Fruit fly (Drosophila melanogaster) whole organism, wandering third instar larva: Measurements from ENCODE around the gene Diap1.
A peak's percentile ranks its signal among the peaks of the same experiment; 100 is the strongest.

ENCODE experiments used
- Abd-B ChIP-seq: fragments of >200 bp; optimal IDR thresholded peaks from 2 replicates; lab custom pipeline; 2017; ENCODE audit warnings: missing biosample characterization, missing genetic modification characterization
- CG32264 ChIP-seq: fragments of 200-800 bp; sonication (Bioruptor generic); optimal IDR thresholded peaks from 2 replicates; lab custom pipeline; 2016; ENCODE audit warnings: missing biosample characterization, missing genetic modification characterization
- CG9705 ChIP-seq: fragments of 200-800 bp; sonication (Bioruptor generic); optimal IDR thresholded peaks from 2 replicates; lab custom pipeline; 2018; ENCODE audit warnings: missing biosample characterization, mild to moderate bottlenecking, missing genetic modification characterization
- CrebA ChIP-seq: fragments of 200-800 bp; sonication (Bioruptor generic); optimal IDR thresholded peaks from 2 replicates; lab custom pipeline; 2016; ENCODE audit warnings: missing biosample characterization, mild to moderate bottlenecking, missing genetic modification characterization, borderline replicate concordance
- Dfd ChIP-seq: fragments of >200 bp; optimal IDR thresholded peaks from 2 replicates; lab custom pipeline; 2017; ENCODE audit warnings: missing biosample characterization, missing genetic modification characterization
- Dif ChIP-seq: fragments of 200-275, 200-300 bp; sonication (Bioruptor generic); optimal IDR thresholded peaks from 2 replicates; lab custom pipeline; 2018; ENCODE audit warnings: missing biosample characterization, missing genetic modification characterization; ENCODE audit not compliant: partially characterized antibody
- GATAd ChIP-seq: sonication (Bioruptor generic); optimal IDR thresholded peaks from 2 replicates; lab custom pipeline; 2016; ENCODE audit warnings: missing biosample characterization, missing genetic modification characterization
- HLH106 ChIP-seq: fragments of 200-800 bp; optimal IDR thresholded peaks from 3 replicates; lab custom pipeline; 2019; ENCODE audit warnings: missing biosample characterization, mild to moderate bottlenecking, missing genetic modification characterization, moderate library complexity
- Hnf4 ChIP-seq: fragments of 200-800 bp; sonication (Bioruptor generic); optimal IDR thresholded peaks from 2 replicates; lab custom pipeline; 2016; ENCODE audit warnings: missing biosample characterization, mild to moderate bottlenecking, missing genetic modification characterization
- Hr78 ChIP-seq: fragments of >200 bp; optimal IDR thresholded peaks from 2 replicates; lab custom pipeline; 2017; ENCODE audit warnings: missing biosample characterization, missing genetic modification characterization
- Hr83 ChIP-seq: fragments of 200-300 bp; sonication (Bioruptor generic); optimal IDR thresholded peaks from 2 replicates; lab custom pipeline; 2016; ENCODE audit warnings: missing biosample characterization, mild to moderate bottlenecking, missing genetic modification characterization, moderate library complexity; ENCODE audit not compliant: poor library complexity, severe bottlenecking
- Jra ChIP-seq: sonication (Bioruptor generic); optimal IDR thresholded peaks from 2 replicates; lab custom pipeline; 2016; ENCODE audit warnings: missing biosample characterization, missing genetic modification characterization
- Mio ChIP-seq: sonication (Bioruptor generic); optimal IDR thresholded peaks from 2 replicates; lab custom pipeline; 2016; ENCODE audit warnings: missing biosample characterization, missing genetic modification characterization
- Myc ChIP-seq: fragments of >200 bp; optimal IDR thresholded peaks from 2 replicates; lab custom pipeline; 2017
- N ChIP-seq: fragments of >200 bp; optimal IDR thresholded peaks from 2 replicates; lab custom pipeline; 2018; ENCODE audit warnings: missing biosample characterization, missing external identifiers, missing genetic modification characterization
- OdsH ChIP-seq: fragments of 200-800 bp; sonication (Bioruptor generic); optimal IDR thresholded peaks from 2 replicates; lab custom pipeline; 2016; ENCODE audit warnings: missing biosample characterization, mild to moderate bottlenecking, missing genetic modification characterization
- Rel ChIP-seq, 2 experiments: fragments of 200-800 bp; sonication (Bioruptor generic) in 1 of 2; optimal IDR thresholded peaks; 2 replicates in 1 of 2; 3 replicates in 1 of 2; lab custom pipeline; 2016 to 2019; ENCODE audit warnings: mild to moderate bottlenecking in 2 of 2, missing biosample characterization in 2 of 2, missing genetic modification characterization in 2 of 2, moderate library complexity in 1 of 2
- Sp1 ChIP-seq: fragments of 200-800 bp; sonication (Bioruptor generic); optimal IDR thresholded peaks from 3 replicates; lab custom pipeline; 2019; ENCODE audit warnings: missing biosample characterization, mild to moderate bottlenecking, missing genetic modification characterization, moderate library complexity
- Vsx2 ChIP-seq: fragments of 200-300, 225-300 bp; sonication (Bioruptor generic); optimal IDR thresholded peaks from 2 replicates; lab custom pipeline; 2018; ENCODE audit warnings: missing biosample characterization, missing genetic modification characterization; ENCODE audit not compliant: partially characterized antibody
- br ChIP-seq: fragments of 200-800 bp; sonication (Bioruptor generic); optimal IDR thresholded peaks from 2 replicates; lab custom pipeline; 2016; ENCODE audit warnings: missing biosample characterization, missing genetic modification characterization
- brk ChIP-seq: fragments of 200-800 bp; sonication (Bioruptor generic); optimal IDR thresholded peaks from 2 replicates; lab custom pipeline; 2016; ENCODE audit warnings: missing biosample characterization, mild to moderate bottlenecking, missing genetic modification characterization
- dmrt93B ChIP-seq: fragments of 200-800 bp; sonication (Bioruptor generic); optimal IDR thresholded peaks from 2 replicates; lab custom pipeline; 2018; ENCODE audit warnings: missing biosample characterization, mild to moderate bottlenecking, missing genetic modification characterization
- dsf ChIP-seq: sonication (Bioruptor generic); optimal IDR thresholded peaks from 2 replicates; lab custom pipeline; 2016; ENCODE audit warnings: missing biosample characterization, missing genetic modification characterization, borderline replicate concordance
- ey ChIP-seq: fragments of 200-800 bp; sonication (Bioruptor generic); optimal IDR thresholded peaks from 2 replicates; lab custom pipeline; 2016; ENCODE audit warnings: missing biosample characterization, missing genetic modification characterization
- foxo ChIP-seq, 2 experiments: fragments of 200-800 bp; sonication (Bioruptor generic); optimal IDR thresholded peaks; 2 replicates in 1 of 2; 3 replicates in 1 of 2; lab custom pipeline; 2016 to 2017; ENCODE audit warnings: missing biosample characterization in 2 of 2, missing genetic modification characterization in 2 of 2
- fru ChIP-seq: fragments of 200-800 bp; sonication (Bioruptor generic); optimal IDR thresholded peaks from 3 replicates; lab custom pipeline; 2016; ENCODE audit warnings: missing biosample characterization, mild to moderate bottlenecking, missing genetic modification characterization
- h ChIP-seq: fragments of 200-800 bp; sonication (Bioruptor generic); optimal IDR thresholded peaks from 3 replicates; lab custom pipeline; 2016; ENCODE audit warnings: missing biosample characterization, mild to moderate bottlenecking, missing genetic modification characterization
- jim ChIP-seq: fragments of 175-275, 200-325 bp; sonication (Bioruptor generic); optimal IDR thresholded peaks from 2 replicates; lab custom pipeline; 2016; ENCODE audit warnings: missing biosample characterization, mild to moderate bottlenecking, missing genetic modification characterization
- lola ChIP-seq: fragments of >200 bp; optimal IDR thresholded peaks from 2 replicates; lab custom pipeline; 2017; ENCODE audit warnings: missing biosample characterization, missing genetic modification characterization
- pan ChIP-seq: fragments of >200 bp; optimal IDR thresholded peaks from 2 replicates; lab custom pipeline; 2017
- psq ChIP-seq: fragments of 200-800 bp; sonication (Bioruptor generic); optimal IDR thresholded peaks from 3 replicates; lab custom pipeline; 2017; ENCODE audit warnings: missing biosample characterization, mild to moderate bottlenecking, missing genetic modification characterization, moderate library complexity
- rgr ChIP-seq: fragments of 200-800 bp; sonication (Bioruptor generic); optimal IDR thresholded peaks from 3 replicates; lab custom pipeline; 2016; ENCODE audit warnings: missing biosample characterization, mild to moderate bottlenecking, missing genetic modification characterization
- sage ChIP-seq: fragments of 200-800 bp; sonication (Bioruptor generic); optimal IDR thresholded peaks from 2 replicates; lab custom pipeline; 2016; ENCODE audit warnings: missing biosample characterization, mild to moderate bottlenecking, missing genetic modification characterization
- sv ChIP-seq: fragments of 200-800 bp; sonication (Bioruptor generic); optimal IDR thresholded peaks from 3 replicates; lab custom pipeline; 2016; ENCODE audit warnings: missing biosample characterization, missing genetic modification characterization
- tai ChIP-seq: sonication (Bioruptor generic); optimal IDR thresholded peaks from 2 replicates; lab custom pipeline; 2016; ENCODE audit warnings: missing biosample characterization, missing genetic modification characterization
- usp ChIP-seq: fragments of >200 bp; optimal IDR thresholded peaks from 2 replicates; lab custom pipeline; 2017; ENCODE audit warnings: missing biosample characterization, missing genetic modification characterization
- woc ChIP-seq: sonication (Bioruptor generic); optimal IDR thresholded peaks from 2 replicates; lab custom pipeline; 2016; ENCODE audit warnings: missing biosample characterization, mild to moderate bottlenecking, missing genetic modification characterization

Gene Diap1

DNA sequence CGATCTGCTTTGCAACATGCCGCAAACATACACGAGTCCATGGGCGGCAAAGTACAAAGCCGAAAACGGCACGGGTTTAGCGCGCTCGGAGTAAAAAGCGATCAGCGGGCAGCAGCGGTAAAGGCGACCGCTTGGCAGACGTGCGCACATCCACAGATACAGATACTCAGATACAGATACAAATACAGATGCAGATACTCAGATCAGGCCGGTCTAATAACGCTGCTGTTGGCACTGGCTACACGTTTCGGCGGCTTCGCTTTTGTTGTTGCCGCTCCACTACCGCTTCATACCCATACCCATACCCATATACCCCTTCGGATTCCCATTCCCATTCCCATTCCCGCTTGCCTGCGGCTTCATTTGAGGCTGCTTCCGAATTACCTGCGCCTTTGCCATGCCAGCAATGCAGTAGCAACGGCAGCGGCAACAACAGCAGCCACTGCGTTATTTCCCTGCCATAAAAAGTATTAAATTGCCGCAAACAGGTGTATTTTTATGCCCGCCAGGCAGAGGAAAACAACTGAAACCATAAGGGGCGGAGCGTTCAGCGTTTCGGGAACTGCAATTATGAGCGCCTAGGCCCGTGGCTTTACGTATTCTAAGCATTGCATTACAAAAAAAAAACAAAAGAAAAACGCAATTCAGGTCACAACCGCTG is 25.7 kb downstream of the Diap1 start:
- TF ChIP-seq Hr78 (GFP tag; lab: Kevin White, UChicago) (no peak), Hnf4 (no peak), ey (GFP tag; lab: Kevin White, UChicago) (no peak), CG9705 (no peak), CrebA (GFP tag; lab: Kevin White, UChicago) (no peak), Jra (GFP tag; lab: Kevin White, UChicago) (no peak), Dfd (GFP tag; lab: Kevin White, UChicago) (no peak), sv (GFP tag; lab: Kevin White, UChicago) (no peak), fru (GFP tag; lab: Kevin White, UChicago) (no peak), pan (lab: Kevin White, UChicago) (no peak), HLH106 (tag; lab: Kevin White, UChicago) (no peak), Hr83 (GFP tag; lab: Kevin White, UChicago) (no peak), foxo (GFP tag; optimal IDR thresholded peaks at IDR 0.05; lab: Kevin White, UChicago) (no peak), Abd-B (GFP tag; lab: Kevin White, UChicago) (no peak), psq (GFP tag; lab: Kevin White, UChicago) (no peak), OdsH (GFP tag; lab: Kevin White, UChicago) (no peak)

DNA sequence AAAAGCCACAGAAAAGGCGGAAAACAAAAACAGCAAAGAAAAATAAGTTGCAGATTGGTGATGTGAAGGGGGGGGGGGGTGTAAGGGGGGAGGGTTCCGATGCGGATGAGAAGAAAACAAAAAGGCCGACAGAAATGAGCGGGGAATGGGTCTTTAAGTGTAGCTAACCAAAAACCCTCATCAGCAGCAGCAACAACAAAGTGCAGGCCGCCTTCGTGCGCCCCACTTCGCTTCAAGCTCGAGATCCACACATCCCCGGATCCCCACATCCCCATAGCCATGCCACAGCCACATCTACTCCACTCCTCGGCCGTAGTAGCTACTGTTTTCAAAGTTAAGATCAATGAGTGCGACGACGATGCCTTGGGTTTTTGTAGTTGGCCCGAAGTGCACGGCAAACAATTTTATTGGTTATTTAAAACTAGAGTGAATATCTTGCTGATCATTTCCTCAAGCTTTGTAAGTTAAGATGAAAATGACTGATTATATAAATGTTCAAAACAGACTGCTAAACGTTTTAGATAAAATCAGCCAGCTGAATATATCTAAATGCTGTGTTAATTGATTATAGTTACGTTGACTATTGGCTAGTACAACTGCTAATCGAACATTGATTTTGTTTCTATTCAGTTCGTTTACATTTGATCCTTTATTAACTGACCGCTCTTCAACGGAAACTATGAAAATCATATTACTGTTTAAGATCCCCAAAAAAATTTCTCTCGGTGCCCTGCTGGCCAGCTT is 26.4 kb downstream of the Diap1 start:
- TF ChIP-seq h (GFP tag; lab: Kevin White, UChicago) (peak; percentile 65), GATAd (no peak), N (no peak), foxo (GFP tag; optimal IDR thresholded peaks at IDR 0.05; lab: Kevin White, UChicago) (peak in 1 of 2 experiments; percentile 69), Myc (lab: Kevin White, UChicago) (no peak), Rel (GFP tag; optimal IDR thresholded peaks at IDR 0.05; lab: Kevin White, UChicago) (no peak), Rel (tag; optimal IDR thresholded peaks at IDR 0.05; lab: Kevin White, UChicago) (no peak), Sp1 (GFP tag; lab: Kevin White, UChicago) (peak; percentile 70), Dfd (GFP tag; lab: Kevin White, UChicago) (peak; percentile 11), dmrt93B (GFP tag; lab: Kevin White, UChicago) (peak; percentile 59), jim (GFP tag; lab: Kevin White, UChicago) (no peak), Hr83 (GFP tag; lab: Kevin White, UChicago) (no peak), psq (GFP tag; lab: Kevin White, UChicago) (peak; percentile 69), rgr (GFP tag; lab: Kevin White, UChicago) (peak; percentile 38), fru (GFP tag; lab: Kevin White, UChicago) (peak; percentile 72), sv (GFP tag; lab: Kevin White, UChicago) (no peak), br (GFP tag; lab: Kevin White, UChicago) (peak; percentile 62), CG32264 (GFP tag; lab: Kevin White, UChicago) (peak; percentile 6), Jra (GFP tag; lab: Kevin White, UChicago) (no peak), usp (GFP tag; lab: Kevin White, UChicago) (no peak), Dif (GFP tag; lab: Kevin White, UChicago) (no peak), OdsH (GFP tag; lab: Kevin White, UChicago) (peak; percentile 62), pan (lab: Kevin White, UChicago) (no peak), Hnf4 (peak; percentile 27), CrebA (GFP tag; lab: Kevin White, UChicago) (no peak), brk (GFP tag; lab: Kevin White, UChicago) (no peak), Vsx2 (GFP tag; lab: Kevin White, UChicago) (no peak), sage (no peak), dsf (GFP tag; lab: Kevin White, UChicago) (no peak), Mio (GFP tag; lab: Kevin White, UChicago) (no peak), woc (GFP tag; lab: Kevin White, UChicago) (peak; percentile 71), ey (GFP tag; lab: Kevin White, UChicago) (peak; percentile 66), lola (GFP tag; lab: Kevin White, UChicago) (no peak), CG9705 (peak; percentile 47), Hr78 (GFP tag; lab: Kevin White, UChicago) (no peak), HLH106 (tag; lab: Kevin White, UChicago) (peak; percentile 61), tai (GFP tag; lab: Kevin White, UChicago) (peak; percentile 41)
- TF ChIP-seq, all 38 proteins: peak for 17
